Worm (Caenorhabditis elegans) whole organism, early embryonic: ENCODE results near the gene F55C10.4.
"Not testable (repeated sequence)": the region's sequence is repeated elsewhere in the genome, so short reads cannot be mapped to it uniquely, and the experiment has no call there.

Experiments used
- B0310.2 ChIP-seq: sonication (generic microtip); optimal IDR thresholded peaks from 2 replicates; lab custom pipeline; 2016; ENCODE audit warnings: mild to moderate bottlenecking, missing genetic modification characterization, missing compliant biosample characterization
- F13C5.2 ChIP-seq: sonication (generic microtip); optimal IDR thresholded peaks from 2 replicates; lab custom pipeline; 2017; ENCODE audit warnings: mild to moderate bottlenecking, missing genetic modification characterization, inconsistent platforms, missing compliant biosample characterization
- aly-1 ChIP-seq: sonication (generic microtip); optimal IDR thresholded peaks from 2 replicates; lab custom pipeline; 2016; ENCODE audit warnings: missing genetic modification characterization, missing compliant biosample characterization
- ama-1 ChIP-seq: fragments of 150-350 bp; optimal IDR thresholded peaks from 2 replicates; lab custom pipeline; 2014
- ceh-13 ChIP-seq: fragments of 200-800 bp; sonication (Bioruptor generic); optimal IDR thresholded peaks from 2 replicates; lab custom pipeline; 2018; ENCODE audit warnings: mild to moderate bottlenecking, missing genetic modification characterization, missing compliant biosample characterization
- ceh-36 ChIP-seq: sonication (generic microtip); optimal IDR thresholded peaks from 2 replicates; lab custom pipeline; 2016; ENCODE audit warnings: missing genetic modification characterization, inconsistent platforms, missing compliant biosample characterization
- ets-7 ChIP-seq: sonication (generic microtip); optimal IDR thresholded peaks from 2 replicates; lab custom pipeline; 2016; ENCODE audit warnings: missing genotype, missing genetic modification characterization, missing compliant biosample characterization
- flt-1 ChIP-seq: fragments of 200-800 bp; sonication (Bioruptor generic); IDR thresholded peaks from 2 replicates; pipeline ENCODE4 v1.3.6; 2022; ENCODE audit warnings: missing genetic modification characterization, missing compliant biosample characterization
- hmbx-1 ChIP-seq: sonication (generic microtip); optimal IDR thresholded peaks from 2 replicates; lab custom pipeline; 2016; ENCODE audit warnings: mild to moderate bottlenecking, missing genetic modification characterization, missing compliant biosample characterization
- hmg-4 ChIP-seq: fragments of 200-800 bp; sonication (Bioruptor generic); optimal IDR thresholded peaks from 2 replicates; lab custom pipeline; 2018; ENCODE audit warnings: mild to moderate bottlenecking, missing genetic modification characterization, missing compliant biosample characterization
- hnd-1 ChIP-seq: sonication (generic microtip); optimal IDR thresholded peaks from 2 replicates; lab custom pipeline; 2016; ENCODE audit warnings: missing genetic modification characterization, missing compliant biosample characterization
- pes-1 ChIP-seq: fragments of 200-800 bp; sonication (Bioruptor generic); IDR thresholded peaks from 2 replicates; pipeline ENCODE4 v1.3.6; 2022; ENCODE audit warnings: missing genetic modification reagents, missing genetic modification characterization, missing compliant biosample characterization
- scrt-1 ChIP-seq: fragments of 200-800 bp; sonication (Bioruptor generic); IDR thresholded peaks from 2 replicates; pipeline ENCODE4 v1.3.6; 2022; ENCODE audit warnings: missing genetic modification characterization, missing compliant biosample characterization
- sea-1 ChIP-seq: fragments of 200-800 bp; sonication (Bioruptor generic); conservative IDR thresholded peaks from 2 replicates; pipeline ENCODE4 v1.3.6; 2022; ENCODE audit warnings: missing genetic modification characterization, missing compliant biosample characterization
- tbx-11 ChIP-seq: fragments of 200-800 bp; sonication (Bioruptor generic); IDR thresholded peaks from 2 replicates; pipeline ENCODE4 v1.3.6; 2022; ENCODE audit warnings: missing genetic modification characterization, missing compliant biosample characterization
- tbx-37 ChIP-seq: fragments of 200-800 bp; sonication (Bioruptor generic); conservative IDR thresholded peaks from 2 replicates; pipeline ENCODE4 v1.3.6; 2022; ENCODE audit warnings: missing genetic modification reagents, missing genetic modification characterization, missing compliant biosample characterization
- tra-4 ChIP-seq: sonication (generic microtip); optimal IDR thresholded peaks from 2 replicates; lab custom pipeline; 2017; ENCODE audit warnings: missing genetic modification characterization, missing compliant biosample characterization

F55C10.4 gene

ce11 chrV:11396134-11396533, 9.6 kb downstream of the F55C10.4 start, which contains the start of gene nas-18:
Gene nas-18 (plus strand): TSS chrV:11396434.
- not testable (repeated sequence) for TF ChIP-seq tra-4; hmbx-1 (tag; lab: Kevin White, UChicago); flt-1 (GFP tag; lab: Robert Waterston, UW)

- TF ChIP-seq ceh-13 (GFP tag; lab: Kevin White, UChicago) (no peak), F13C5.2 (tag; lab: Kevin White, UChicago) (no peak), sea-1 (GFP tag; lab: Robert Waterston, UW) (no peak), ceh-36 (no peak), pes-1 (no peak), B0310.2 (tag; lab: Kevin White, UChicago) (no peak), flt-1 (GFP tag; lab: Robert Waterston, UW) (no peak)
Observed at ce11 chrV:11398616-11399015, 12.1 kb downstream of the F55C10.4 start, which contains the start of gene nas-17. Gene nas-17 (plus strand): TSS chrV:11398916.

ce11 chrV:11402610-11403009, 16.1 kb downstream of the F55C10.4 start, which contains the start of gene nas-19:
Gene nas-19 (minus strand): TSS chrV:11402710.
- TF ChIP-seq ceh-13 (GFP tag; lab: Kevin White, UChicago) (no peak), F13C5.2 (tag; lab: Kevin White, UChicago) (no peak), scrt-1 (no peak), pes-1 (no peak), ets-7 (tag; lab: Kevin White, UChicago) (no peak), hmg-4 (GFP tag; lab: Kevin White, UChicago) (no peak), tbx-37 (GFP tag; lab: Robert Waterston, UW) (no peak), tbx-11 (no peak), aly-1 (tag; lab: Kevin White, UChicago) (no peak), tra-4 (no peak), B0310.2 (tag; lab: Kevin White, UChicago) (no peak), hmbx-1 (tag; lab: Kevin White, UChicago) (no peak), ama-1 (lab: Kevin White, UChicago) (no peak), sea-1 (GFP tag; lab: Robert Waterston, UW) (no peak)

- TF ChIP-seq scrt-1 (no peak), B0310.2 (tag; lab: Kevin White, UChicago) (no peak), tbx-37 (GFP tag; lab: Robert Waterston, UW) (no peak), ceh-36 (no peak), aly-1 (tag; lab: Kevin White, UChicago) (no peak), ama-1 (lab: Kevin White, UChicago) (no peak), tra-4 (no peak), sea-1 (GFP tag; lab: Robert Waterston, UW) (no peak), hmbx-1 (tag; lab: Kevin White, UChicago) (no peak), ceh-13 (GFP tag; lab: Kevin White, UChicago) (no peak), hnd-1 (tag; lab: Kevin White, UChicago) (no peak), flt-1 (GFP tag; lab: Robert Waterston, UW) (no peak), hmg-4 (GFP tag; lab: Kevin White, UChicago) (no peak), tbx-11 (no peak), F13C5.2 (tag; lab: Kevin White, UChicago) (no peak), pes-1 (no peak), ets-7 (tag; lab: Kevin White, UChicago) (no peak)
Observed at ce11 chrV:11403059-11403458, 16.5 kb downstream of the F55C10.4 start.

ce11 chrV:11403702-11404101, 17.2 kb downstream of the F55C10.4 start:
- TF ChIP-seq hmbx-1 (tag; lab: Kevin White, UChicago) (no peak), aly-1 (tag; lab: Kevin White, UChicago) (no peak), scrt-1 (no peak), tra-4 (no peak), B0310.2 (tag; lab: Kevin White, UChicago) (no peak), ama-1 (lab: Kevin White, UChicago) (no peak)

- TF ChIP-seq hmg-4 (GFP tag; lab: Kevin White, UChicago) (no peak), pes-1 (no peak), F13C5.2 (tag; lab: Kevin White, UChicago) (no peak), ets-7 (tag; lab: Kevin White, UChicago) (no peak), ama-1 (lab: Kevin White, UChicago) (no peak), sea-1 (GFP tag; lab: Robert Waterston, UW) (no peak), tbx-37 (GFP tag; lab: Robert Waterston, UW) (no peak), aly-1 (tag; lab: Kevin White, UChicago) (no peak), flt-1 (GFP tag; lab: Robert Waterston, UW) (no peak), ceh-36 (no peak), hnd-1 (tag; lab: Kevin White, UChicago) (no peak), tbx-11 (no peak), hmbx-1 (tag; lab: Kevin White, UChicago) (no peak), ceh-13 (GFP tag; lab: Kevin White, UChicago) (no peak), tra-4 (no peak)
Observed at ce11 chrV:11407251-11407650, 20.7 kb downstream of the F55C10.4 start, which contains the start of gene K03B8.6. Gene K03B8.6 (plus strand): TSS chrV:11407584.

ce11 chrV:11410902-11411561, 24.5 kb downstream of the F55C10.4 start, which contains the start of the genes K03B8.8 and grl-3:
Gene K03B8.8 (minus strand): TSS chrV:11411002.
Gene grl-3 (plus strand): TSS chrV:11411511.
- no peak for TF ChIP-seq ama-1 (lab: Kevin White, UChicago)
- TF ChIP-seq ceh-13 (GFP tag; lab: Kevin White, UChicago) = no peak
- TF ChIP-seq sea-1 (GFP tag; lab: Robert Waterston, UW) = no peak
- TF ChIP-seq ets-7 (tag; lab: Kevin White, UChicago) = no peak
- TF ChIP-seq hmg-4 (GFP tag; lab: Kevin White, UChicago) = no peak
- no peak for TF ChIP-seq ceh-36
- TF ChIP-seq tra-4 = no peak
- no peak for TF ChIP-seq aly-1 (tag; lab: Kevin White, UChicago)
- TF ChIP-seq flt-1 (GFP tag; lab: Robert Waterston, UW) = no peak
- no peak for TF ChIP-seq scrt-1
- no peak for TF ChIP-seq hmbx-1 (tag; lab: Kevin White, UChicago)
- no peak for TF ChIP-seq pes-1
- TF ChIP-seq tbx-11 = no peak
- TF ChIP-seq F13C5.2 (tag; lab: Kevin White, UChicago) = no peak
- no peak for TF ChIP-seq tbx-37 (GFP tag; lab: Robert Waterston, UW)
- no peak for TF ChIP-seq hnd-1 (tag; lab: Kevin White, UChicago)
- no peak for TF ChIP-seq B0310.2 (tag; lab: Kevin White, UChicago)
